Worm (Caenorhabditis elegans): ENCODE results near the gene T02G5.14.

DNA sequence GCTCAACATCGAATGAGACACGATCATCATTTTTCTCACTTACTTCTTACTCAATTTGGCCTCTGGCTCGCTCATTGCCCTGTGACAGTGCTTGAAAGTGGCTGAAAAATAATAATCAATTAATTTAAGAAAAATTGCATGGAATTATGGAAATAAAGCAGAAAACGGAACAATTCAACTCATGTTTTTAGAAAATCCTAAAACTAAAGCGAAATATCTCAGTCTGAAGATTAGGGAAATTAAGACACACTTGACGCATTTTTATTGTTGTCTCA is 11.9 kb upstream of the T02G5.14 start, which contains the start of gene kars-1:
- TF ChIP-seq ref-1 (GFP tag; conservative IDR thresholded peaks at IDR 0.05) = no peak
- TF ChIP-seq klf-2 (GFP tag; conservative IDR thresholded peaks at IDR 0.05) = no peak
- TF ChIP-seq tab-1 (GFP tag; IDR thresholded peaks at IDR 0.05) = no peak
- TF ChIP-seq med-1 (GFP tag; optimal IDR thresholded peaks at IDR 0.05; ENCODE audit: insufficient read depth) = no peak

Data from whole organism, midembryonic.